Fruit fly (Drosophila melanogaster) whole organism, pupa: ENCODE results near the gene Indy.

Experiments used
- CG10348 ChIP-seq: fragments of 200-800 bp; sonication (Bioruptor generic); IDR thresholded peaks from 2 replicates; pipeline ENCODE4 v1.3.6; 2022; ENCODE audit warnings: missing biosample characterization, missing genetic modification characterization
- CG12605 ChIP-seq: fragments of 200-800 bp; sonication (Bioruptor generic); IDR thresholded peaks from 2 replicates; pipeline ENCODE4 v1.3.6; 2022; ENCODE audit warnings: missing biosample characterization, missing genetic modification characterization
- CG13204 ChIP-seq: fragments of 200-800 bp; sonication (Bioruptor generic); optimal IDR thresholded peaks from 2 replicates; lab custom pipeline; 2018; ENCODE audit warnings: missing biosample characterization, mild to moderate bottlenecking, missing genetic modification characterization, moderate library complexity
- CG14655 ChIP-seq: fragments of 200-800 bp; sonication (Bioruptor generic); optimal IDR thresholded peaks from 3 replicates; lab custom pipeline; 2017; ENCODE audit warnings: mild to moderate bottlenecking, missing biosample characterization, missing genetic modification reagents, missing genetic modification characterization
- CG15710 ChIP-seq: fragments of 200-800 bp; sonication (Bioruptor generic); optimal IDR thresholded peaks from 2 replicates; lab custom pipeline; 2018; ENCODE audit warnings: missing biosample characterization, mild to moderate bottlenecking, missing genetic modification characterization, moderate library complexity
- CG17806 ChIP-seq: fragments of 200-800 bp; sonication (Bioruptor generic); optimal IDR thresholded peaks from 2 replicates; lab custom pipeline; 2018; ENCODE audit warnings: missing biosample characterization, mild to moderate bottlenecking, missing genetic modification characterization, moderate library complexity
- CG32121 ChIP-seq: fragments of 200-800 bp; sonication (Bioruptor generic); IDR thresholded peaks from 2 replicates; pipeline ENCODE4 v1.3.6; 2022; ENCODE audit warnings: missing biosample characterization, missing genetic modification characterization
- CG34367 ChIP-seq: fragments of 200-800 bp; sonication (Bioruptor generic); optimal IDR thresholded peaks from 2 replicates; lab custom pipeline; 2018; ENCODE audit warnings: missing biosample characterization, mild to moderate bottlenecking, missing genetic modification characterization
- CG4496 ChIP-seq: fragments of 200-800 bp; sonication (Bioruptor generic); IDR thresholded peaks from 3 replicates; pipeline ENCODE4 v1.3.6; 2022; ENCODE audit warnings: missing biosample characterization, missing genetic modification characterization
- CG8159 ChIP-seq: fragments of 200-800 bp; sonication (Bioruptor generic); optimal IDR thresholded peaks from 3 replicates; lab custom pipeline; 2018; ENCODE audit warnings: missing biosample characterization, mild to moderate bottlenecking, missing genetic modification characterization, moderate library complexity
- CG8301 ChIP-seq: fragments of 200-800 bp; sonication (Bioruptor generic); optimal IDR thresholded peaks from 2 replicates; lab custom pipeline; 2018; ENCODE audit warnings: missing biosample characterization, mild to moderate bottlenecking, missing genetic modification characterization
- CG9948 ChIP-seq: fragments of 200-800 bp; sonication (Bioruptor generic); optimal IDR thresholded peaks from 2 replicates; lab custom pipeline; 2018; ENCODE audit warnings: missing biosample characterization, mild to moderate bottlenecking, missing genetic modification characterization, moderate library complexity
- D1 ChIP-seq: fragments of 200-800 bp; sonication (Bioruptor generic); optimal IDR thresholded peaks from 2 replicates; lab custom pipeline; 2018; ENCODE audit warnings: missing biosample characterization, mild to moderate bottlenecking, missing genetic modification characterization, moderate library complexity
- EcR ChIP-seq: fragments of 200-800 bp; sonication (Bioruptor generic); optimal IDR thresholded peaks from 3 replicates; lab custom pipeline; 2019; ENCODE audit warnings: missing biosample characterization, missing genetic modification characterization, mild to moderate bottlenecking, moderate library complexity, missing genetic modification reagents
- Ets98B ChIP-seq: fragments of 200-800 bp; sonication (Bioruptor generic); IDR thresholded peaks from 2 replicates; pipeline ENCODE4 v1.3.6; 2022; ENCODE audit warnings: missing biosample characterization, missing genetic modification characterization
- Pif1A ChIP-seq: fragments of 200-800 bp; sonication (Bioruptor generic); optimal IDR thresholded peaks from 3 replicates; lab custom pipeline; 2016; ENCODE audit warnings: missing biosample characterization, missing genetic modification characterization
- Pif1B ChIP-seq: fragments of 200-800 bp; sonication (Bioruptor generic); optimal IDR thresholded peaks from 3 replicates; lab custom pipeline; 2016; ENCODE audit warnings: missing biosample characterization, missing genetic modification characterization
- Snoo ChIP-seq: fragments of 200-800 bp; sonication (Bioruptor generic); optimal IDR thresholded peaks from 3 replicates; lab custom pipeline; 2017; ENCODE audit warnings: missing biosample characterization, mild to moderate bottlenecking, missing genetic modification characterization, inconsistent platforms
- fd96Ca ChIP-seq: fragments of 200-800 bp; sonication (Bioruptor generic); IDR thresholded peaks from 3 replicates; pipeline ENCODE4 v1.3.6; 2022; ENCODE audit warnings: missing biosample characterization, missing genetic modification characterization
- gl ChIP-seq: fragments of 200-800 bp; sonication (Bioruptor generic); optimal IDR thresholded peaks from 2 replicates; lab custom pipeline; 2018; ENCODE audit warnings: missing biosample characterization, mild to moderate bottlenecking, missing genetic modification characterization
- rn ChIP-seq: fragments of 200-800 bp; sonication (Bioruptor generic); IDR thresholded peaks from 2 replicates; pipeline ENCODE4 v1.3.6; 2022; ENCODE audit warnings: missing biosample characterization, missing genetic modification characterization

Gene Indy

DNA sequence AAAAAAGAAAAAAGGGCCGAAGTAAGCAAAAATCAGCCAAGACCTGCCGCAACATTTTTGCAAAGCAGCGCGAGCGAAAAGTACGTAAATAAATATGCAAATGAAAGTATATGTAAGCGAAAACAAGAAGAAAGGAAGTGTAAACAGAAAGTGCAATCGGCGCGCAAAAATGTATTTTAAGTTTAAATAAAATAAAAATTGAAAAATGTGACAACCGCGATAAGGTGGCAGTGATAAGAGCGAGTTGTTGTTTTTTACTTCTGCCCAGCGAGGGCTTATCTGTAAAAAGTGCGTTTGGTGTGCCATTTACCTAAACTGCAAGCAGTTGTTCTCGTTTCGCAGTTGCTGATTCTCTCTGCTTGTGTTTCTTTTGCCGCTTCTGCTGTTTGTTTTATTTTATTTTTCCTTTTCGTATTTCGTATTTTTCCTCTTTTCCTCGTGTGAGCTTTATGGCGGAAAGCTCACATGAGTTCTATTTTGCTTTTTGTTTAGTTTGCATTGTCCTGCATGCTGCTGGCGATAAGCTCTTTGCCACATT, 55.4 kb downstream of the Indy start:
- TF ChIP-seq Snoo (tag; lab: Kevin White, UChicago), result peak; percentile 36
- peak; percentile 80 for TF ChIP-seq CG13204 (GFP tag; lab: Kevin White, UChicago)
- TF ChIP-seq CG17806, result peak; percentile 63
- peak; percentile 75 for TF ChIP-seq rn (GFP tag; lab: Robert Waterston, UW)
- peak; percentile 71; the same call in 2 of the 3 replicates for TF ChIP-seq fd96Ca (GFP tag; lab: Robert Waterston, UW)
- TF ChIP-seq CG8301 (tag; lab: Kevin White, UChicago), result peak; percentile 71
- peak; percentile 53 for TF ChIP-seq CG9948 (tag; lab: Kevin White, UChicago)
- TF ChIP-seq Ets98B, result peak; percentile 81
- TF ChIP-seq CG15710 (tag; lab: Kevin White, UChicago), result peak; percentile 66
- no peak for TF ChIP-seq EcR (GFP tag; lab: Kevin White, UChicago)
- TF ChIP-seq D1, result no peak
- TF ChIP-seq CG32121 (GFP tag; lab: Robert Waterston, UW), result peak; percentile 79
- peak; percentile 89 for TF ChIP-seq CG4496
- no peak for TF ChIP-seq CG10348 (GFP tag; lab: Robert Waterston, UW)
- TF ChIP-seq CG34367 (tag; lab: Kevin White, UChicago), result peak; percentile 77
- TF ChIP-seq CG12605 (GFP tag; lab: Robert Waterston, UW), result peak; percentile 96
- TF ChIP-seq Pif1B (GFP tag; lab: Kevin White, UChicago), result peak; percentile 27
- peak; percentile 69 for TF ChIP-seq CG8159
- peak; percentile 83 for TF ChIP-seq Pif1A (GFP tag; lab: Kevin White, UChicago)
- TF ChIP-seq CG14655 (GFP tag; lab: Kevin White, UChicago), result peak; percentile 81
- TF ChIP-seq gl (tag; lab: Kevin White, UChicago), result peak; percentile 91

DNA sequence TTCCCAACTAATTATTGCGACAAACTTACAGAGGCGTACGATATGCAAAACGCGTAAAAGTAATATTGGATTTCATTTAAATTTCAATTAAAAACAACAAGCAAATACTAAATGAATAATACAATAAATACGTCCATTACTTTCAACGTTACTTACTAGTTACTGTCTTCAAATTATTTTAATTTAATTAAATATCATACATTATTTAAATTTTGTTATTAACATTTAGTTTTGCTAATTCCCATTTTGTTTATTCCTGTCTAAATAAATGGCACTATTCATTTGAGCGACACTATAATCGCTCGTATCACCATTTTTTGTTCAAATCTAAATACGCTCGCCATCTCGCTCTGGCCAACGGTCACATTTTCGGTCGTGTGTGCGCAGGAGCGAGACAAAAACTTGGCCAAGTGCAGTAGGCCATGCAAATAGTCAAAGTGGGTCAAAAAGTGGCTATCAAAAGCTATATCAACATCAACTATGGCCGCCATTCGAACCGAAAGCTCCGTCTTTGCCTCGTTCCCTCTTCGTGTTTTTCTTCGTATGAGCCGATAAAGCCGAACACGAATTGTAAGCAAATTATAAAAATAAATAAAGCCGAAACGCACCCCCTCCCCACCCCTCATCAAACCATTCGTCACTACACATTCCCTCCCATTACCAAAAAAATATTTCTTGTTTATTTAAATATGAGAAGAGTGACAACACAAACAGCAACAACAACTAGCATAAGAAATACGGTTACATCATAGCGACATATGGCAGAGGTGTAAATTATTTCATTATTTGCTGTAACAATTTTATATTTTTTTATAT, 56.7 kb downstream of the Indy start:
- TF ChIP-seq CG14655 (GFP tag; lab: Kevin White, UChicago), result no peak
- TF ChIP-seq CG8159, result no peak
- TF ChIP-seq CG4496, result peak; percentile 43; the same call in 1 of the 3 replicates
- no peak for TF ChIP-seq Snoo (tag; lab: Kevin White, UChicago)
- 0 out of 2 replicates have a peak, but pooled peaks have one; percentile 6 for TF ChIP-seq rn (GFP tag; lab: Robert Waterston, UW)
- no peak for TF ChIP-seq gl (tag; lab: Kevin White, UChicago)
- TF ChIP-seq CG32121 (GFP tag; lab: Robert Waterston, UW), result peak; percentile 80
- peak; percentile 77 for TF ChIP-seq fd96Ca (GFP tag; lab: Robert Waterston, UW)
- peak; percentile 20; the same call in 1 of the 2 replicates for TF ChIP-seq CG12605 (GFP tag; lab: Robert Waterston, UW)
- TF ChIP-seq CG9948 (tag; lab: Kevin White, UChicago), result no peak
- no peak for TF ChIP-seq D1
- TF ChIP-seq CG34367 (tag; lab: Kevin White, UChicago), result no peak
- no peak for TF ChIP-seq CG17806
- TF ChIP-seq EcR (GFP tag; lab: Kevin White, UChicago), result no peak
- TF ChIP-seq CG8301 (tag; lab: Kevin White, UChicago), result no peak
- no peak; the same call in 1 of the 2 replicates for TF ChIP-seq Ets98B
- no peak for TF ChIP-seq CG10348 (GFP tag; lab: Robert Waterston, UW)
- TF ChIP-seq Pif1A (GFP tag; lab: Kevin White, UChicago), result no peak
- TF ChIP-seq Pif1B (GFP tag; lab: Kevin White, UChicago), result no peak
- no peak for TF ChIP-seq CG13204 (GFP tag; lab: Kevin White, UChicago)
- TF ChIP-seq CG15710 (tag; lab: Kevin White, UChicago), result no peak

DNA sequence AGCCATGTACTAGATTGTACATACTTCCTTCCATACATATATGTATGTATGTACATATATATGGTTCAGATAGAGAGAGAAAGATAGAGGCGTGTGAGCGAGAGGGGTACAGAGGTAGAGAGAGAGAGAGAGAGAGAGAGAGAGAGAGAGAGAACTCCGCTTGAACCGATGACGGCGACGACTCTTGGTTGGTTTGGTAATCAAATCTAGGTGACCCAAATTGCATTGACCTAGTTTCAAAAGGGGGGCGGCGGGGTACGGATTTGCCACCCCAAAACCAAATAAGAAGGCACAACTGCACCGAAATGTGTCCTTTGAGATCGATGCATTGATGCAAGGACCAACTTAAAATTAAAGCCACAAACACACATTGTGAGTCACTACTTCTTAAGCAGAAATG, 58.2 kb downstream of the Indy start:
- TF ChIP-seq CG10348 (GFP tag; lab: Robert Waterston, UW), result no peak
- no peak for TF ChIP-seq CG14655 (GFP tag; lab: Kevin White, UChicago)
- TF ChIP-seq CG9948 (tag; lab: Kevin White, UChicago), result no peak
- TF ChIP-seq CG13204 (GFP tag; lab: Kevin White, UChicago), result no peak
- no peak for TF ChIP-seq CG12605 (GFP tag; lab: Robert Waterston, UW)
- TF ChIP-seq rn (GFP tag; lab: Robert Waterston, UW), result no peak
- TF ChIP-seq D1, result no peak
- TF ChIP-seq gl (tag; lab: Kevin White, UChicago), result no peak
- no peak for TF ChIP-seq Pif1B (GFP tag; lab: Kevin White, UChicago)
- no peak for TF ChIP-seq EcR (GFP tag; lab: Kevin White, UChicago)
- no peak for TF ChIP-seq CG17806
- no peak for TF ChIP-seq CG32121 (GFP tag; lab: Robert Waterston, UW)
- no peak for TF ChIP-seq CG8159
- no peak for TF ChIP-seq CG34367 (tag; lab: Kevin White, UChicago)
- no peak for TF ChIP-seq Pif1A (GFP tag; lab: Kevin White, UChicago)
- TF ChIP-seq CG8301 (tag; lab: Kevin White, UChicago), result no peak
- no peak for TF ChIP-seq Ets98B

DNA sequence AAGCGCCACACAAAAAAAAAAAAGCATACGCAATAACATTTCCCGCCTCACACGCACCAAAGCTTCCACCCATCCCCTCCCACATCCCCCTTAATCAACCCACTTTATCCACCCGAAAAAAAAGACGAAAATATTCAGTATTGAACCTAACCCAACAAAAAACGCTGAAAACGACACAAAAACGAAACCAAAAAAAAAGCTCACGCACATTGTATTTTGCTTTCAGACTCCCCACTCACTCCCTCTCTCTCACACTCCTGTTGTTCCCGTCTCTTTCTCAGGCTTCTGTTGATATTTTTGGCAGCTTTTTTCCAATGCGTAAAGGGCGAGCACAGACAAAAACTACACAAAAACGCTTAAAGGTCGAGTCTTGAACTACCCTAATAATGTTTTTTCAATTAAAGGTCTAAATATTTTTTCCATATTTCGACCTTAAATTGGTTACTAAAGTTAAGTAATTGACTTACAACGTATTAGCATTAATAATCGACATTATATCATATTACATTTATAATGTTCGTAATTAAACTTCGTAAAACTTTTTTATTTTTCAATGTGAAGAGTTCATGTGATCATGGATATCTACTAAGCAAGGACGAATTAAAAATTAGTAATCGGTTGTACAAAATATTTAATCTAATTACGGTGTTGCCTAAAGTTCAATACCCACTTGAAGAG, 59.5 kb downstream of the Indy start:
- no peak for TF ChIP-seq Pif1B (GFP tag; lab: Kevin White, UChicago)
- TF ChIP-seq Snoo (tag; lab: Kevin White, UChicago), result no peak
- TF ChIP-seq CG14655 (GFP tag; lab: Kevin White, UChicago), result peak; percentile 50
- peak; percentile 65; the same call in 2 of the 3 replicates for TF ChIP-seq CG4496
- TF ChIP-seq CG13204 (GFP tag; lab: Kevin White, UChicago), result no peak
- TF ChIP-seq CG9948 (tag; lab: Kevin White, UChicago), result no peak
- peak; percentile 64 for TF ChIP-seq CG12605 (GFP tag; lab: Robert Waterston, UW)
- peak; percentile 80 for TF ChIP-seq fd96Ca (GFP tag; lab: Robert Waterston, UW)
- TF ChIP-seq CG10348 (GFP tag; lab: Robert Waterston, UW), result no peak
- TF ChIP-seq CG34367 (tag; lab: Kevin White, UChicago), result no peak
- peak; percentile 83 for TF ChIP-seq Ets98B
- TF ChIP-seq CG8159, result no peak
- TF ChIP-seq CG32121 (GFP tag; lab: Robert Waterston, UW), result peak; percentile 87
- peak; percentile 23 for TF ChIP-seq CG8301 (tag; lab: Kevin White, UChicago)
- TF ChIP-seq EcR (GFP tag; lab: Kevin White, UChicago), result no peak
- no peak for TF ChIP-seq gl (tag; lab: Kevin White, UChicago)
- TF ChIP-seq Pif1A (GFP tag; lab: Kevin White, UChicago), result no peak
- no peak for TF ChIP-seq CG15710 (tag; lab: Kevin White, UChicago)
